Fruit fly (Drosophila melanogaster): ENCODE data around the gene RpS27A.

dm6 chr2L:10458979-10459378, 50.8 kb downstream of the RpS27A start:
- peak; percentile 81 to 83 for TF ChIP-seq CTCF (optimal IDR thresholded peaks at IDR 0.05)
- TF ChIP-seq CG8478 (optimal IDR thresholded peaks at IDR 0.05) = no peak

Measured in S2 (cell line).